Fruit fly (Drosophila melanogaster): ENCODE results near the gene CG42661.

Gene CG42661

dm6 chr3L:7506117-7506516 lies 40.8 kb downstream of the CG42661 start, which contains the start of gene CG7548:
Gene CG7548, minus strand, starts transcription at chr3L:7506217.
- TF ChIP-seq CG13296 (GFP tag; optimal IDR thresholded peaks at IDR 0.05) (no peak), CG1647 (GFP tag; optimal IDR thresholded peaks at IDR 0.05) (no peak), CG11560 (tag; IDR thresholded peaks at IDR 0.05) (no peak), fru (optimal IDR thresholded peaks at IDR 0.05) (no peak), slp2 (GFP tag; optimal IDR thresholded peaks at IDR 0.05) (no peak), lab (GFP tag; optimal IDR thresholded peaks at IDR 0.05) (no peak), Oaz (GFP tag; IDR thresholded peaks at IDR 0.05) (no peak), CG34422 (GFP tag; IDR thresholded peaks at IDR 0.05) (no peak), CG2202 (tag; optimal IDR thresholded peaks at IDR 0.05) (no peak), nau (GFP tag; optimal IDR thresholded peaks at IDR 0.05) (no peak), z (GFP tag; IDR thresholded peaks at IDR 0.05) (no peak)

dm6 chr3L:7510414-7511384 lies 45.4 kb downstream of the CG42661 start, which contains the start of gene CG7546:
Gene CG7546, plus strand, starts transcription at chr3L:7510986.
- no peak for TF ChIP-seq Atf3 (GFP tag; optimal IDR thresholded peaks at IDR 0.05)
- TF ChIP-seq CG3281 (GFP tag; optimal IDR thresholded peaks at IDR 0.05): peak; percentile 28
- TF ChIP-seq dati (GFP tag; IDR thresholded peaks at IDR 0.05): no peak
- TF ChIP-seq jing (GFP tag; optimal IDR thresholded peaks at IDR 0.05): no peak
- peak; percentile 53 for TF ChIP-seq CG9215 (GFP tag; IDR thresholded peaks at IDR 0.05)
- TF ChIP-seq CG7357 (GFP tag; IDR thresholded peaks at IDR 0.05): no peak
- TF ChIP-seq klu (GFP tag; IDR thresholded peaks at IDR 0.05): no peak
- TF ChIP-seq CG42726 (GFP tag; IDR thresholded peaks at IDR 0.05; ENCODE audit: partially characterized antibody): no peak
- TF ChIP-seq fd102C (GFP tag; optimal IDR thresholded peaks at IDR 0.05): no peak
- peak; percentile 93 for TF ChIP-seq Dp (GFP tag; optimal IDR thresholded peaks at IDR 0.05)
- peak; percentile 29; the same call in 1 of the 3 replicates for TF ChIP-seq Aef1 (GFP tag; IDR thresholded peaks at IDR 0.05)
- peak; percentile 92 for TF ChIP-seq E2f2 (GFP tag; IDR thresholded peaks at IDR 0.05)
- no peak for TF ChIP-seq Myb (GFP tag; optimal IDR thresholded peaks at IDR 0.05)
- no peak for TF ChIP-seq CG34224 (GFP tag; IDR thresholded peaks at IDR 0.05; ENCODE audit: partially characterized antibody)
- TF ChIP-seq CG12744 (GFP tag; optimal IDR thresholded peaks at IDR 0.05): no peak
- TF ChIP-seq CG5245 (GFP tag; optimal IDR thresholded peaks at IDR 0.05): no peak
- no peak for TF ChIP-seq CG4820 (GFP tag; optimal IDR thresholded peaks at IDR 0.05)
- no peak for TF ChIP-seq CG18476 (GFP tag; optimal IDR thresholded peaks at IDR 0.05)
- TF ChIP-seq CG15601 (tag; optimal IDR thresholded peaks at IDR 0.05): peak; percentile 12
- no peak for TF ChIP-seq nau (GFP tag; optimal IDR thresholded peaks at IDR 0.05)
- peak; percentile 39 for TF ChIP-seq Hmr (GFP tag; optimal IDR thresholded peaks at IDR 0.05)
- TF ChIP-seq pan (optimal IDR thresholded peaks at IDR 0.05): no peak
- TF ChIP-seq pan (GFP tag; optimal IDR thresholded peaks at IDR 0.05 in 1 of 2, IDR thresholded peaks at IDR 0.05 in 1 of 2): no peak
- TF ChIP-seq CoRest (tag; optimal IDR thresholded peaks at IDR 0.05): peak; percentile 72
- no peak for TF ChIP-seq pum (GFP tag; optimal IDR thresholded peaks at IDR 0.05)
- no peak for TF ChIP-seq gem (tag; optimal IDR thresholded peaks at IDR 0.05)
- TF ChIP-seq grau (tag; optimal IDR thresholded peaks at IDR 0.05): peak; percentile 63
- TF ChIP-seq Mrtf (GFP tag; IDR thresholded peaks at IDR 0.05): no peak
- TF ChIP-seq tup (GFP tag; optimal IDR thresholded peaks at IDR 0.05): no peak
- no peak for TF ChIP-seq Stat92E (GFP tag; optimal IDR thresholded peaks at IDR 0.05)
- no peak for TF ChIP-seq CG8089 (GFP tag; optimal IDR thresholded peaks at IDR 0.05)
- peak; percentile 31 for TF ChIP-seq bcd (GFP tag; optimal IDR thresholded peaks at IDR 0.05)
- no peak for TF ChIP-seq trh (GFP tag; optimal IDR thresholded peaks at IDR 0.05)
- no peak for TF ChIP-seq Adf1 (GFP tag; IDR thresholded peaks at IDR 0.05)
- TF ChIP-seq Chrac-16 (GFP tag; optimal IDR thresholded peaks at IDR 0.05): peak; percentile 10
- peak; percentile 19 for TF ChIP-seq CG33557 (GFP tag; optimal IDR thresholded peaks at IDR 0.05)
- TF ChIP-seq fd3F (GFP tag; optimal IDR thresholded peaks at IDR 0.05): no peak
- TF ChIP-seq CG17385 (GFP tag; optimal IDR thresholded peaks at IDR 0.05): peak; percentile 10

Measured in whole organism, embryonic.